Fruit fly (Drosophila melanogaster): ENCODE measurements around the gene ine.

The ine gene

dm6 chr2L:4456539-4456994 is 20.3 kb downstream of the ine start, which contains the start of gene Gs1l (continued):
- TF ChIP-seq CG9797 (GFP tag; optimal IDR thresholded peaks at IDR 0.05) (peak; percentile 46), dmrt11E (tag; optimal IDR thresholded peaks at IDR 0.05) (no peak), CG34422 (GFP tag; IDR thresholded peaks at IDR 0.05) (peak; percentile 36; the same call in 1 of the 3 replicates), CG2875 (GFP tag; optimal IDR thresholded peaks at IDR 0.05) (no peak), CG9932 (GFP tag; IDR thresholded peaks at IDR 0.05) (peak; percentile 42; the same call in 1 of the 2 replicates), Camta (GFP tag; optimal IDR thresholded peaks at IDR 0.05) (no peak), gt (GFP tag; IDR thresholded peaks at IDR 0.05) (no peak), CG1233 (GFP tag; optimal IDR thresholded peaks at IDR 0.05) (no peak), CG12659 (GFP tag; optimal IDR thresholded peaks at IDR 0.05) (peak; percentile 40), ato (GFP tag; IDR thresholded peaks at IDR 0.05; ENCODE audit: partially characterized antibody) (no peak), ham (GFP tag; IDR thresholded peaks at IDR 0.05) (no peak), run (tag; optimal IDR thresholded peaks at IDR 0.05) (no peak), Hr39 (optimal IDR thresholded peaks at IDR 0.05) (no peak), pros (GFP tag; optimal IDR thresholded peaks at IDR 0.05) (no peak), CG12942 (GFP tag; optimal IDR thresholded peaks at IDR 0.05) (no peak), Six4 (GFP tag; optimal IDR thresholded peaks at IDR 0.05) (no peak), slbo (GFP tag; IDR thresholded peaks at IDR 0.05) (peak; percentile 47; the same call in 1 of the 2 replicates), CG3407 (GFP tag; optimal IDR thresholded peaks at IDR 0.05) (no peak), CG17912 (GFP tag; optimal IDR thresholded peaks at IDR 0.05) (no peak), CG7372 (GFP tag; IDR thresholded peaks at IDR 0.05) (no peak), CG14050 (GFP tag; IDR thresholded peaks at IDR 0.05) (no peak), CG2199 (GFP tag; IDR thresholded peaks at IDR 0.05) (no peak), tna (GFP tag; IDR thresholded peaks at IDR 0.05; ENCODE audit: partially characterized antibody) (no peak), Max (GFP tag; optimal IDR thresholded peaks at IDR 0.05) (no peak), CG31441 (GFP tag; IDR thresholded peaks at IDR 0.05) (0 out of 2 replicates have a peak, but pooled peaks have one; percentile 24), CG32772 (GFP tag; IDR thresholded peaks at IDR 0.05) (no peak), CG34224 (GFP tag; IDR thresholded peaks at IDR 0.05; ENCODE audit: partially characterized antibody) (no peak), lbe (GFP tag; optimal IDR thresholded peaks at IDR 0.05) (no peak), gsb-n (tag; optimal IDR thresholded peaks at IDR 0.05) (no peak), CG8281 (tag; optimal IDR thresholded peaks at IDR 0.05) (no peak), Hmr (GFP tag; optimal IDR thresholded peaks at IDR 0.05) (no peak), ac (GFP tag; optimal IDR thresholded peaks at IDR 0.05) (no peak), C15 (GFP tag; IDR thresholded peaks at IDR 0.05) (no peak), hb (GFP tag; IDR thresholded peaks at IDR 0.05; ENCODE audit: partially characterized antibody) (no peak), bbx (GFP tag; IDR thresholded peaks at IDR 0.05; ENCODE audit: partially characterized antibody) (peak; percentile 42; the same call in 1 of the 2 replicates), nmo (GFP tag; optimal IDR thresholded peaks at IDR 0.05) (no peak), odd (GFP tag; optimal IDR thresholded peaks at IDR 0.05) (no peak), fru (optimal IDR thresholded peaks at IDR 0.05) (no peak), Dip3 (GFP tag; optimal IDR thresholded peaks at IDR 0.05) (no peak), CG10431 (GFP tag; optimal IDR thresholded peaks at IDR 0.05) (no peak), CG12391 (tag; optimal IDR thresholded peaks at IDR 0.05) (peak; percentile 22), CG1602 (GFP tag; optimal IDR thresholded peaks at IDR 0.05) (no peak), br (optimal IDR thresholded peaks at IDR 0.05) (no peak), chm (GFP tag; IDR thresholded peaks at IDR 0.05) (peak; percentile 7; the same call in 1 of the 2 replicates), GATAe (GFP tag; conservative IDR thresholded peaks at IDR 0.05) (no peak), ranshi (GFP tag; IDR thresholded peaks at IDR 0.05) (no peak), CG6654 (GFP tag; optimal IDR thresholded peaks at IDR 0.05) (no peak), NFAT (GFP tag; IDR thresholded peaks at IDR 0.05) (peak; percentile 94), CG11504 (tag; optimal IDR thresholded peaks at IDR 0.05) (peak; percentile 17), ind (GFP tag; optimal IDR thresholded peaks at IDR 0.05) (no peak), E2f2 (GFP tag; IDR thresholded peaks at IDR 0.05) (peak; percentile 77), CG13296 (GFP tag; optimal IDR thresholded peaks at IDR 0.05) (no peak)
